Fruit fly (Drosophila melanogaster) whole organism, adult: Measurements from ENCODE around the gene CG9920.

Experiments
- CG11617 ChIP-seq: fragments of 200-800 bp; sonication (Bioruptor generic); optimal IDR thresholded peaks from 2 replicates; lab custom pipeline; 2017; ENCODE audit warnings: mild to moderate bottlenecking, missing biosample characterization, missing genetic modification reagents, missing genetic modification characterization
- CG12768 ChIP-seq: fragments of 200-800 bp; sonication (Bioruptor generic); optimal IDR thresholded peaks from 2 replicates; lab custom pipeline; 2017; ENCODE audit warnings: missing biosample characterization, missing genetic modification characterization, mild to moderate bottlenecking, moderate library complexity, missing genetic modification reagents
- CG33017 ChIP-seq: fragments of 200-800 bp; sonication (Bioruptor generic); optimal IDR thresholded peaks from 2 replicates; lab custom pipeline; 2018; ENCODE audit warnings: missing biosample characterization, mild to moderate bottlenecking, missing genetic modification characterization, moderate library complexity
- CG5204 ChIP-seq: fragments of 200-800 bp; sonication (Bioruptor generic); optimal IDR thresholded peaks from 2 replicates; lab custom pipeline; 2016; ENCODE audit warnings: missing biosample characterization, missing genetic modification characterization
- CG7101 ChIP-seq: fragments of 200-800 bp; sonication (Bioruptor generic); optimal IDR thresholded peaks from 2 replicates; lab custom pipeline; 2018; ENCODE audit warnings: missing biosample characterization, mild to moderate bottlenecking, missing genetic modification characterization, moderate library complexity
- Clk ChIP-seq: fragments of 200-800 bp; sonication (Bioruptor generic); optimal IDR thresholded peaks from 2 replicates; lab custom pipeline; 2017; ENCODE audit warnings: missing biosample characterization, missing genetic modification characterization
- Crg-1 ChIP-seq: fragments of 200-800 bp; sonication (Bioruptor generic); optimal IDR thresholded peaks from 2 replicates; lab custom pipeline; 2016; ENCODE audit warnings: missing biosample characterization, missing genetic modification characterization
- bab1 ChIP-seq: fragments of 200-800 bp; sonication (Bioruptor generic); optimal IDR thresholded peaks from 3 replicates; lab custom pipeline; 2019; ENCODE audit warnings: missing biosample characterization, mild to moderate bottlenecking, missing genetic modification characterization, moderate library complexity
- cnc ChIP-seq, 2 experiments: fragments of >200 bp; optimal IDR thresholded peaks; 2 replicates each; lab custom pipeline; 2017
- kay ChIP-seq: fragments of 200-800 bp; sonication (Bioruptor generic); peaks from one replicate; lab custom pipeline; 2016; ENCODE audit warnings: missing biosample characterization, missing genetic modification characterization, borderline replicate concordance
- pad ChIP-seq: fragments of 200-800 bp; sonication (Bioruptor generic); optimal IDR thresholded peaks from 3 replicates; lab custom pipeline; 2017; ENCODE audit warnings: missing biosample characterization, missing genetic modification characterization, mild to moderate bottlenecking, moderate library complexity, missing genetic modification reagents

DNA sequence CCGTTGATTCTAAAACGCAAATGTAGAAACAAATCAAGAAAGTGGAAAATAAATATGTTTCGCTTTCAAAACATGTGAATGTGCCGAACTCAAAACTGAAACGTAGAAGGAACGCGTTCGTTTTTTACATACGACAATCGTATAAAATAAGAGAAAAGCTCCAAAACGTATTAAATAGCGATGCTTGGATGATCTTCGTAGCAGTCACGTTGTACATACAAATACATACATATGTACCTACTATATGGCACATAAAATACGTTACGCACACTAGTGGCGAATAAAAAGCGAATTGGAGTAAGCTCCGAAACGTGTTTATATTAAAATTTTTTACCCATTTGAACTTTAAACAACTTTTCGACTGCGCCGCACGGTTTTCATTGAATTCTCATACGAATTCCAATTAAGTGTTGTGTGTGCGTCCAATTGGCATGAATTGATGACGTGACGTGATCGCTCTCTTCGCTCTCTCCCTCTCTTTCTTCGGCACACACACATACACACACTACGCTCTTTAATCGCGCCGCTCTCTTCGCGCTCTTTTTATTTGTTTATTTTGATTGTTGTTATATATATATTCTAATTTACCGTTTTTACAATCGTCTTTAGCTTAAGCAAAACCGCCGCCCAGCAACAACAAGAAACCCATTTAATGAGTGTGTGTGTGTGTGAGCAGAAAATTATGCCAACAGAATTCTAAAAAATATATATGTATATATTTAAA lies 40.6 kb downstream of the CG9920 start:
- no peak for TF ChIP-seq CG33017
- no peak for TF ChIP-seq CG11617 (GFP tag; lab: Kevin White, UChicago)
- TF ChIP-seq CG12768 (GFP tag; lab: Kevin White, UChicago), result no peak
- no peak for TF ChIP-seq CG5204 (GFP tag; lab: Kevin White, UChicago)
- TF ChIP-seq bab1, result no peak
- no peak for TF ChIP-seq Clk
- no peak for TF ChIP-seq Crg-1
- no peak for TF ChIP-seq cnc (optimal IDR thresholded peaks at IDR 0.05; lab: Kevin White, UChicago)
- no peak for TF ChIP-seq CG7101 (tag; lab: Kevin White, UChicago)
- TF ChIP-seq kay, result peak; percentile 81
- no peak for TF ChIP-seq pad (GFP tag; lab: Kevin White, UChicago)
